Fruit fly (Drosophila melanogaster) whole organism, embryonic: ENCODE data around the gene CG14153.

Experiments
- ATbp ChIP-seq: fragments of 200-800 bp; sonication (Bioruptor generic); optimal IDR thresholded peaks from 2 replicates; lab custom pipeline; 2017; ENCODE audit warnings: missing biosample characterization, mild to moderate bottlenecking, missing genetic modification characterization, missing genetic modification reagents
- Adf1 ChIP-seq: fragments of 200-800 bp; sonication (Bioruptor generic); IDR thresholded peaks from 2 replicates; pipeline ENCODE4 v1.3.6; 2022; ENCODE audit warnings: missing biosample characterization, missing genetic modification characterization
- Antp ChIP-seq: fragments of 200-800 bp; sonication (Bioruptor generic); optimal IDR thresholded peaks from 3 replicates; lab custom pipeline; 2016; ENCODE audit warnings: missing biosample characterization, missing genetic modification characterization
- Asciz ChIP-seq: fragments of 200-800 bp; sonication (Bioruptor generic); optimal IDR thresholded peaks from 2 replicates; lab custom pipeline; 2017; ENCODE audit warnings: missing biosample characterization, mild to moderate bottlenecking, missing genetic modification characterization, missing genetic modification reagents
- CG1024 ChIP-seq: fragments of 200-800 bp; sonication (Bioruptor generic); IDR thresholded peaks from 2 replicates; pipeline ENCODE4 v1.3.6; 2022; ENCODE audit warnings: missing biosample characterization, missing genetic modification characterization
- CG10565 ChIP-seq: fragments of 200-800 bp; sonication (Bioruptor generic); optimal IDR thresholded peaks from 3 replicates; lab custom pipeline; 2016; ENCODE audit warnings: missing biosample characterization, mild to moderate bottlenecking, missing genetic modification characterization
- CG10979 ChIP-seq: fragments of 200-800 bp; sonication (Bioruptor generic); optimal IDR thresholded peaks from 2 replicates; lab custom pipeline; 2018; ENCODE audit warnings: missing biosample characterization, mild to moderate bottlenecking, missing genetic modification characterization, moderate library complexity
- CG14860 ChIP-seq: fragments of 200-800 bp; sonication (Bioruptor generic); IDR thresholded peaks from 3 replicates; pipeline ENCODE4 v1.3.6; 2022; ENCODE audit warnings: missing biosample characterization, missing genetic modification characterization; ENCODE audit not compliant: partially characterized antibody
- CG16863 ChIP-seq: fragments of 200-800 bp; sonication (Bioruptor generic); optimal IDR thresholded peaks from 3 replicates; lab custom pipeline; 2016; ENCODE audit warnings: missing biosample characterization, missing genetic modification characterization
- CG2678 ChIP-seq: fragments of 200-800 bp; sonication (Bioruptor generic); optimal IDR thresholded peaks from 3 replicates; lab custom pipeline; 2019; ENCODE audit warnings: missing biosample characterization, mild to moderate bottlenecking, missing genetic modification characterization, moderate library complexity
- CG2712 ChIP-seq: fragments of 200-800 bp; optimal IDR thresholded peaks from 3 replicates; lab custom pipeline; 2019; ENCODE audit warnings: missing biosample characterization, mild to moderate bottlenecking, missing genetic modification characterization, moderate library complexity
- CG30020 ChIP-seq: fragments of 200-800 bp; optimal IDR thresholded peaks from 2 replicates; lab custom pipeline; 2019; ENCODE audit warnings: missing biosample characterization, mild to moderate bottlenecking, missing genetic modification characterization, moderate library complexity
- CG34376 ChIP-seq: fragments of 200-800 bp; sonication (Bioruptor generic); optimal IDR thresholded peaks from 2 replicates; lab custom pipeline; 2018; ENCODE audit warnings: missing biosample characterization, mild to moderate bottlenecking, missing genetic modification characterization
- CG4424 ChIP-seq: fragments of 200-800 bp; sonication (Bioruptor generic); optimal IDR thresholded peaks from 3 replicates; lab custom pipeline; 2016; ENCODE audit warnings: missing biosample characterization, missing genetic modification characterization
- CG6683 ChIP-seq: fragments of 200-800 bp; sonication (Bioruptor generic); optimal IDR thresholded peaks from 2 replicates; lab custom pipeline; 2017; ENCODE audit warnings: missing biosample characterization, mild to moderate bottlenecking, missing genetic modification characterization, missing genetic modification reagents
- CG7357 ChIP-seq: fragments of 200-800 bp; sonication (Bioruptor generic); IDR thresholded peaks from 3 replicates; pipeline ENCODE4 v1.3.6; 2022; ENCODE audit warnings: missing biosample characterization, missing genetic modification characterization
- CG7786 ChIP-seq: fragments of 200-800 bp; sonication (Bioruptor generic); optimal IDR thresholded peaks from 2 replicates; lab custom pipeline; 2016; ENCODE audit warnings: missing biosample characterization, missing genetic modification characterization
- CG8478 ChIP-seq: fragments of >200 bp; optimal IDR thresholded peaks from 2 replicates; lab custom pipeline; 2018
- CG9609 ChIP-seq: fragments of 200-800 bp; sonication (Bioruptor generic); optimal IDR thresholded peaks from 3 replicates; lab custom pipeline; 2016; ENCODE audit warnings: missing biosample characterization, missing genetic modification characterization
- CoRest ChIP-seq: fragments of 200-800 bp; sonication (Bioruptor generic); optimal IDR thresholded peaks from 3 replicates; lab custom pipeline; 2018; ENCODE audit warnings: missing biosample characterization, mild to moderate bottlenecking, missing genetic modification characterization, moderate library complexity
- Dbx ChIP-seq: fragments of 200-800 bp; sonication (Bioruptor generic); IDR thresholded peaks from 3 replicates; pipeline ENCODE4 v1.3.6; 2022; ENCODE audit warnings: missing biosample characterization, missing genetic modification characterization
- Dek ChIP-seq: fragments of 200-800 bp; sonication (Bioruptor generic); optimal IDR thresholded peaks from 3 replicates; lab custom pipeline; 2019; ENCODE audit warnings: missing biosample characterization, mild to moderate bottlenecking, missing genetic modification characterization, moderate library complexity
- Fer1 ChIP-seq: fragments of 200-800 bp; sonication (Bioruptor generic); optimal IDR thresholded peaks from 2 replicates; lab custom pipeline; 2017; ENCODE audit warnings: missing biosample characterization, mild to moderate bottlenecking, missing genetic modification characterization
- Jarid2 ChIP-seq: fragments of 200-800 bp; sonication (Bioruptor generic); optimal IDR thresholded peaks from 3 replicates; lab custom pipeline; 2017; ENCODE audit warnings: mild to moderate bottlenecking, missing biosample characterization, missing genetic modification reagents, missing genetic modification characterization
- Lim3 ChIP-seq: fragments of 200-800 bp; sonication (Bioruptor generic); IDR thresholded peaks from 2 replicates; pipeline ENCODE4 v1.3.6; 2022; ENCODE audit warnings: missing biosample characterization, missing genetic modification characterization
- Oli ChIP-seq: fragments of 200-800 bp; sonication (Bioruptor generic); optimal IDR thresholded peaks from 2 replicates; lab custom pipeline; 2018; ENCODE audit warnings: missing biosample characterization, mild to moderate bottlenecking, missing genetic modification characterization, moderate library complexity
- Pdp1 ChIP-seq, 2 experiments: fragments of 200-800 bp; sonication (Bioruptor generic); optimal IDR thresholded peaks; 3 replicates each; lab custom pipeline; 2016; ENCODE audit warnings: missing biosample characterization in 2 of 2, missing genetic modification characterization in 2 of 2, mild to moderate bottlenecking in 1 of 2, moderate library complexity in 1 of 2
- Ravus ChIP-seq: fragments of 200-800 bp; sonication (Bioruptor generic); IDR thresholded peaks from 2 replicates; pipeline ENCODE4 v1.3.6; 2022; ENCODE audit warnings: missing biosample characterization, missing genetic modification characterization
- Rx ChIP-seq: fragments of 200-800 bp; sonication (Bioruptor generic); IDR thresholded peaks from 2 replicates; pipeline ENCODE4 v1.3.6; 2022; ENCODE audit warnings: missing biosample characterization, missing genetic modification characterization
- Side ChIP-seq: fragments of 200-800 bp; sonication (Bioruptor generic); optimal IDR thresholded peaks from 2 replicates; lab custom pipeline; 2016; ENCODE audit warnings: missing biosample characterization, missing genetic modification characterization
- al ChIP-seq: fragments of 200-800 bp; sonication (Bioruptor generic); IDR thresholded peaks from 2 replicates; pipeline ENCODE4 v1.3.6; 2022; ENCODE audit warnings: missing biosample characterization, missing genetic modification characterization
- bcd ChIP-seq: fragments of 200-800 bp; sonication (Bioruptor generic); optimal IDR thresholded peaks from 2 replicates; lab custom pipeline; 2017; ENCODE audit warnings: missing biosample characterization, mild to moderate bottlenecking, missing genetic modification characterization
- bigmax ChIP-seq: fragments of 200-800 bp; sonication (Bioruptor generic); optimal IDR thresholded peaks from 2 replicates; lab custom pipeline; 2018; ENCODE audit warnings: missing biosample characterization, mild to moderate bottlenecking, missing genetic modification characterization
- danr ChIP-seq: fragments of 200-800 bp; sonication (Bioruptor generic); IDR thresholded peaks from 2 replicates; pipeline ENCODE4 v1.3.6; 2022; ENCODE audit warnings: missing biosample characterization, missing genetic modification characterization
- dmrt11E ChIP-seq: fragments of 200-800 bp; sonication (Bioruptor generic); optimal IDR thresholded peaks from 3 replicates; lab custom pipeline; 2018; ENCODE audit warnings: missing biosample characterization, mild to moderate bottlenecking, missing genetic modification characterization, moderate library complexity
- fu2 ChIP-seq: fragments of 200-800 bp; sonication (Bioruptor generic); optimal IDR thresholded peaks from 2 replicates; lab custom pipeline; 2016; ENCODE audit warnings: missing biosample characterization, missing genetic modification characterization
- grau ChIP-seq: fragments of 200-800 bp; optimal IDR thresholded peaks from 3 replicates; lab custom pipeline; 2019; ENCODE audit warnings: missing biosample characterization, mild to moderate bottlenecking, missing genetic modification characterization, moderate library complexity
- hkb ChIP-seq, 2 experiments: fragments of 200-800 bp in 1 of 2; fragments of >200 bp in 1 of 2; sonication (Bioruptor generic) in 1 of 2; IDR thresholded peaks in 1 of 2; optimal IDR thresholded peaks in 1 of 2; 2 replicates each; pipeline versions ENCODE4 v1.3.6 to Lab custom; 2017 to 2022; ENCODE audit warnings: missing biosample characterization in 1 of 2, missing genetic modification characterization in 1 of 2
- inv ChIP-seq: fragments of 200-800 bp; sonication (Bioruptor generic); IDR thresholded peaks from 2 replicates; pipeline ENCODE4 v1.3.6; 2022; ENCODE audit warnings: missing biosample characterization, missing genetic modification characterization; ENCODE audit not compliant: partially characterized antibody
- kah ChIP-seq: fragments of 200-800 bp; sonication (Bioruptor generic); optimal IDR thresholded peaks from 2 replicates; lab custom pipeline; 2018; ENCODE audit warnings: missing biosample characterization, mild to moderate bottlenecking, missing genetic modification characterization
- maf-S ChIP-seq: fragments of 200-800 bp; sonication (Bioruptor generic); optimal IDR thresholded peaks from 2 replicates; lab custom pipeline; 2016; ENCODE audit warnings: missing biosample characterization, missing genetic modification characterization
- mam ChIP-seq: fragments of 200-800 bp; sonication (Bioruptor generic); optimal IDR thresholded peaks from 3 replicates; lab custom pipeline; 2016; ENCODE audit warnings: missing biosample characterization, missing genetic modification characterization
- nerfin-1 ChIP-seq: fragments of 200-800 bp; sonication (Bioruptor generic); optimal IDR thresholded peaks from 3 replicates; lab custom pipeline; 2019; ENCODE audit warnings: missing biosample characterization, mild to moderate bottlenecking, missing genetic modification characterization, moderate library complexity
- org-1 ChIP-seq: fragments of 200-800 bp; sonication (Bioruptor generic); optimal IDR thresholded peaks from 2 replicates; lab custom pipeline; 2017; ENCODE audit warnings: missing biosample characterization, missing genetic modification characterization
- run ChIP-seq: fragments of 200-800 bp; sonication (Bioruptor generic); optimal IDR thresholded peaks from 3 replicates; lab custom pipeline; 2018; ENCODE audit warnings: missing biosample characterization, mild to moderate bottlenecking, missing genetic modification characterization
- slbo ChIP-seq: fragments of 200-800 bp; sonication (Bioruptor generic); IDR thresholded peaks from 2 replicates; pipeline ENCODE4 v1.3.6; 2022; ENCODE audit warnings: missing biosample characterization, missing genetic modification characterization
- trh ChIP-seq: fragments of 200-800 bp; sonication (Bioruptor generic); optimal IDR thresholded peaks from 2 replicates; lab custom pipeline; 2016; ENCODE audit warnings: missing biosample characterization, missing genetic modification characterization
- vfl ChIP-seq: fragments of 200-800 bp; sonication (Bioruptor generic); optimal IDR thresholded peaks from 2 replicates; lab custom pipeline; 2016; ENCODE audit warnings: missing biosample characterization, missing genetic modification characterization
- zen ChIP-seq: fragments of 200-800 bp; sonication (Bioruptor generic); optimal IDR thresholded peaks from 3 replicates; lab custom pipeline; 2018; ENCODE audit warnings: missing biosample characterization, mild to moderate bottlenecking, missing genetic modification characterization, moderate library complexity

The CG14153 gene

dm6 chr3L:10665433-10666150, 22.3 kb downstream of the CG14153 start (continued):
- TF ChIP-seq vfl (GFP tag; lab: Kevin White, UChicago) = peak; percentile 83
- peak; percentile 98 for TF ChIP-seq nerfin-1 (tag; lab: Kevin White, UChicago)
- TF ChIP-seq dmrt11E = peak; percentile 98
- TF ChIP-seq Ravus (GFP tag; lab: Robert Waterston, UW) = peak; percentile 65
- TF ChIP-seq mam = peak; percentile 76
- peak; percentile 98 for TF ChIP-seq org-1 (GFP tag; lab: Kevin White, UChicago)
- TF ChIP-seq CG7357 = peak; percentile 88
- TF ChIP-seq trh (GFP tag; lab: Kevin White, UChicago) = peak; percentile 90
- peak; percentile 98 for TF ChIP-seq Oli (tag; lab: Kevin White, UChicago)
- peak; percentile 94 for TF ChIP-seq CG6683 (GFP tag; lab: Kevin White, UChicago)
- TF ChIP-seq CG9609 (GFP tag; lab: Kevin White, UChicago) = peak; percentile 69
- no peak for TF ChIP-seq inv (GFP tag; lab: Robert Waterston, UW)
- peak; percentile 72 for TF ChIP-seq CG8478 (lab: Kevin White, UChicago)
- TF ChIP-seq ATbp (GFP tag; lab: Kevin White, UChicago) = peak; percentile 96
- peak; percentile 98 for TF ChIP-seq run (tag; lab: Kevin White, UChicago)
- TF ChIP-seq hkb (optimal IDR thresholded peaks at IDR 0.05; lab: Kevin White, UChicago) = no peak
- peak; percentile 95 for TF ChIP-seq hkb (GFP tag; IDR thresholded peaks at IDR 0.05; lab: Robert Waterston, UW)
- peak; percentile 82 for TF ChIP-seq CG16863 (GFP tag; lab: Kevin White, UChicago)
- TF ChIP-seq CG30020 (tag; lab: Kevin White, UChicago) = peak; percentile 90
- TF ChIP-seq CG34376 (GFP tag; lab: Kevin White, UChicago) = peak; percentile 96
- peak; percentile 64 for TF ChIP-seq Antp (GFP tag; lab: Kevin White, UChicago)
- peak; percentile 92 for TF ChIP-seq Side (GFP tag; lab: Kevin White, UChicago)
- peak; percentile 99 for TF ChIP-seq CoRest (tag; lab: Kevin White, UChicago)
- TF ChIP-seq Dbx (GFP tag; lab: Robert Waterston, UW) = peak; percentile 90
- peak; percentile 66 for TF ChIP-seq CG10565
- TF ChIP-seq CG2678 (tag; lab: Kevin White, UChicago) = peak; percentile 99
- TF ChIP-seq Asciz (GFP tag; lab: Kevin White, UChicago) = peak; percentile 98
- TF ChIP-seq CG2712 (tag; lab: Kevin White, UChicago) = peak; percentile 99
- TF ChIP-seq fu2 (GFP tag; lab: Kevin White, UChicago) = peak; percentile 69
- TF ChIP-seq danr (GFP tag; lab: Robert Waterston, UW) = peak; percentile 90
- TF ChIP-seq Rx (GFP tag; lab: Robert Waterston, UW) = peak; percentile 59
- TF ChIP-seq maf-S (GFP tag; lab: Kevin White, UChicago) = peak; percentile 78
- TF ChIP-seq CG7786 (GFP tag; lab: Kevin White, UChicago) = peak; percentile 74
- TF ChIP-seq kah (GFP tag; lab: Kevin White, UChicago) = peak; percentile 94
- peak; percentile 96 for TF ChIP-seq CG4424 (GFP tag; lab: Kevin White, UChicago)
- 0 out of 2 replicates have a peak, but pooled peaks have one; percentile 57 for TF ChIP-seq Lim3 (GFP tag; lab: Robert Waterston, UW)
- TF ChIP-seq Jarid2 = peak; percentile 90
- TF ChIP-seq zen (tag; lab: Kevin White, UChicago) = peak; percentile 98
- TF ChIP-seq Fer1 = peak; percentile 97
- peak; percentile 65 for TF ChIP-seq CG1024 (GFP tag; lab: Robert Waterston, UW)
- no peak for TF ChIP-seq CG14860 (GFP tag; lab: Robert Waterston, UW)
- peak; percentile 86 for TF ChIP-seq al (GFP tag; lab: Robert Waterston, UW)
- peak; percentile 85 for TF ChIP-seq Adf1 (GFP tag; lab: Robert Waterston, UW)
- peak; percentile 99 for TF ChIP-seq CG10979
- TF ChIP-seq bigmax (GFP tag; lab: Kevin White, UChicago) = peak; percentile 92
- peak; percentile 87 for TF ChIP-seq slbo
- TF ChIP-seq Dek (tag; lab: Kevin White, UChicago) = peak; percentile 95
- TF ChIP-seq Pdp1 (GFP tag; optimal IDR thresholded peaks at IDR 0.05; lab: Kevin White, UChicago) = peak; percentile 88 to 94
- TF ChIP-seq bcd (GFP tag; lab: Kevin White, UChicago) = peak; percentile 97
- TF ChIP-seq grau (tag; lab: Kevin White, UChicago) = peak; percentile 97
